Fruit fly (Drosophila melanogaster) whole organism, embryonic: ENCODE measurements around the gene CG10725.
A peak's percentile ranks its signal among the peaks of the same experiment; 100 is the strongest.

Experiments used
- ATbp ChIP-seq: fragments of 200-800 bp; sonication (Bioruptor generic); optimal IDR thresholded peaks from 2 replicates; lab custom pipeline; 2017; ENCODE audit warnings: missing biosample characterization, mild to moderate bottlenecking, missing genetic modification characterization, missing genetic modification reagents
- Ada2b ChIP-seq: fragments of 200-800 bp; sonication (Bioruptor generic); IDR thresholded peaks from 2 replicates; pipeline ENCODE4 v1.3.6; 2022; ENCODE audit warnings: missing biosample characterization, missing genetic modification characterization
- Antp ChIP-seq: fragments of 200-800 bp; sonication (Bioruptor generic); optimal IDR thresholded peaks from 3 replicates; lab custom pipeline; 2016; ENCODE audit warnings: missing biosample characterization, missing genetic modification characterization
- Bteb2 ChIP-seq: fragments of 200-800 bp; sonication (Bioruptor generic); optimal IDR thresholded peaks from 2 replicates; lab custom pipeline; 2016; ENCODE audit warnings: missing biosample characterization, missing genetic modification characterization
- CG10366 ChIP-seq: fragments of 200-800 bp; sonication (Bioruptor generic); IDR thresholded peaks from 2 replicates; pipeline ENCODE4 v1.3.6; 2022; ENCODE audit warnings: missing biosample characterization, missing genetic modification characterization
- CG11456 ChIP-seq: fragments of 200-800 bp; sonication (Bioruptor generic); IDR thresholded peaks from 3 replicates; pipeline ENCODE4 v1.3.6; 2022; ENCODE audit warnings: missing biosample characterization, missing genetic modification characterization
- CG15696 ChIP-seq: fragments of 200-800 bp; sonication (Bioruptor generic); optimal IDR thresholded peaks from 2 replicates; lab custom pipeline; 2019; ENCODE audit warnings: missing biosample characterization, mild to moderate bottlenecking, missing genetic modification characterization, moderate library complexity
- CG1602 ChIP-seq: fragments of 200-800 bp; sonication (Bioruptor generic); optimal IDR thresholded peaks from 3 replicates; lab custom pipeline; 2016; ENCODE audit warnings: missing biosample characterization, missing genetic modification characterization
- CG17612 ChIP-seq: fragments of 200-800 bp; sonication (Bioruptor generic); IDR thresholded peaks from 2 replicates; pipeline ENCODE4 v1.3.6; 2022; ENCODE audit warnings: missing biosample characterization, missing genetic modification characterization
- CG17912 ChIP-seq: fragments of 200-800 bp; sonication (Bioruptor generic); optimal IDR thresholded peaks from 2 replicates; lab custom pipeline; 2018; ENCODE audit warnings: missing biosample characterization, mild to moderate bottlenecking, missing genetic modification characterization
- CG18011 ChIP-seq: fragments of 200-800 bp; sonication (Bioruptor generic); optimal IDR thresholded peaks from 2 replicates; lab custom pipeline; 2017; ENCODE audit warnings: missing biosample characterization, missing genetic modification characterization, mild to moderate bottlenecking, moderate library complexity, missing genotype
- CG1832 ChIP-seq: fragments of 200-800 bp; sonication (Bioruptor generic); optimal IDR thresholded peaks from 2 replicates; lab custom pipeline; 2017; ENCODE audit warnings: missing biosample characterization, mild to moderate bottlenecking, missing genetic modification characterization, inconsistent platforms
- CG42726 ChIP-seq: fragments of 200-800 bp; sonication (Bioruptor generic); IDR thresholded peaks from 2 replicates; pipeline ENCODE4 v1.3.6; 2022; ENCODE audit warnings: missing biosample characterization, missing genetic modification characterization; ENCODE audit not compliant: partially characterized antibody
- CG4730 ChIP-seq: fragments of 200-800 bp; sonication (Bioruptor generic); IDR thresholded peaks from 2 replicates; pipeline ENCODE4 v1.3.6; 2022; ENCODE audit warnings: missing biosample characterization, missing genetic modification characterization
- CG6654 ChIP-seq: fragments of 200-800 bp; sonication (Bioruptor generic); optimal IDR thresholded peaks from 2 replicates; lab custom pipeline; 2017; ENCODE audit warnings: missing biosample characterization, mild to moderate bottlenecking, missing genetic modification characterization
- CG8388 ChIP-seq: fragments of 200-800 bp; sonication (Bioruptor generic); optimal IDR thresholded peaks from 2 replicates; lab custom pipeline; 2019; ENCODE audit warnings: missing biosample characterization, mild to moderate bottlenecking, missing genetic modification characterization, moderate library complexity
- CG8478 ChIP-seq: fragments of >200 bp; optimal IDR thresholded peaks from 2 replicates; lab custom pipeline; 2018
- CG9727 ChIP-seq: fragments of 200-800 bp; sonication (Bioruptor generic); optimal IDR thresholded peaks from 3 replicates; lab custom pipeline; 2017; ENCODE audit warnings: missing biosample characterization, mild to moderate bottlenecking, missing genetic modification characterization
- CG9817 ChIP-seq: fragments of 200-800 bp; sonication (Bioruptor generic); optimal IDR thresholded peaks from 2 replicates; lab custom pipeline; 2018; ENCODE audit warnings: missing biosample characterization, mild to moderate bottlenecking, missing genetic modification characterization, moderate library complexity
- CG9876 ChIP-seq: fragments of 200-800 bp; sonication (Bioruptor generic); optimal IDR thresholded peaks from 2 replicates; lab custom pipeline; 2016; ENCODE audit warnings: missing biosample characterization, missing genetic modification characterization
- CkIIα-i1 ChIP-seq: fragments of 200-800 bp; sonication (Bioruptor generic); IDR thresholded peaks from 2 replicates; pipeline ENCODE4 v1.3.6; 2022; ENCODE audit warnings: missing biosample characterization, missing genetic modification characterization
- E2f2 ChIP-seq: fragments of 200-800 bp; sonication (Bioruptor generic); IDR thresholded peaks from 2 replicates; pipeline ENCODE4 v1.3.6; 2022; ENCODE audit warnings: missing biosample characterization, missing genetic modification characterization
- Ets65A ChIP-seq: fragments of 200-800 bp; sonication (Bioruptor generic); peaks from one replicate; lab custom pipeline; 2016; ENCODE audit warnings: missing biosample characterization, missing genetic modification characterization
- Fer3 ChIP-seq: fragments of 200-800 bp; sonication (Bioruptor generic); optimal IDR thresholded peaks from 2 replicates; lab custom pipeline; 2018; ENCODE audit warnings: missing biosample characterization, mild to moderate bottlenecking, missing genetic modification characterization, moderate library complexity
- Kr ChIP-seq: fragments of 200-800 bp; sonication (Bioruptor generic); optimal IDR thresholded peaks from 2 replicates; lab custom pipeline; 2017; ENCODE audit warnings: missing biosample characterization, mild to moderate bottlenecking, missing genetic modification characterization
- NK7.1 ChIP-seq: fragments of 200-800 bp; sonication (Bioruptor generic); optimal IDR thresholded peaks from 3 replicates; lab custom pipeline; 2016; ENCODE audit warnings: missing biosample characterization, missing genetic modification characterization
- Nf-YB ChIP-seq: fragments of 200-800 bp; sonication (Bioruptor generic); optimal IDR thresholded peaks from 3 replicates; lab custom pipeline; 2019; ENCODE audit warnings: missing biosample characterization, mild to moderate bottlenecking, missing genetic modification characterization, moderate library complexity
- Rx ChIP-seq: fragments of 200-800 bp; sonication (Bioruptor generic); IDR thresholded peaks from 2 replicates; pipeline ENCODE4 v1.3.6; 2022; ENCODE audit warnings: missing biosample characterization, missing genetic modification characterization
- Side ChIP-seq: fragments of 200-800 bp; sonication (Bioruptor generic); optimal IDR thresholded peaks from 2 replicates; lab custom pipeline; 2016; ENCODE audit warnings: missing biosample characterization, missing genetic modification characterization
- Sry-β ChIP-seq: fragments of 200-800 bp; sonication (Bioruptor generic); optimal IDR thresholded peaks from 2 replicates; lab custom pipeline; 2018; ENCODE audit warnings: missing biosample characterization, mild to moderate bottlenecking, missing genetic modification characterization, moderate library complexity
- TFAM ChIP-seq: fragments of 200-800 bp; sonication (Bioruptor generic); optimal IDR thresholded peaks from 2 replicates; lab custom pipeline; 2017; ENCODE audit warnings: missing biosample characterization, missing genetic modification characterization, inconsistent platforms
- ac ChIP-seq: fragments of 200-800 bp; sonication (Bioruptor generic); optimal IDR thresholded peaks from 3 replicates; lab custom pipeline; 2017; ENCODE audit warnings: missing biosample characterization, mild to moderate bottlenecking, missing genetic modification characterization
- al ChIP-seq: fragments of 200-800 bp; sonication (Bioruptor generic); IDR thresholded peaks from 2 replicates; pipeline ENCODE4 v1.3.6; 2022; ENCODE audit warnings: missing biosample characterization, missing genetic modification characterization
- ara ChIP-seq: fragments of 200-800 bp; sonication (Bioruptor generic); IDR thresholded peaks from 2 replicates; pipeline ENCODE4 v1.3.6; 2022; ENCODE audit warnings: missing biosample characterization, missing genetic modification characterization
- danr ChIP-seq: fragments of 200-800 bp; sonication (Bioruptor generic); IDR thresholded peaks from 2 replicates; pipeline ENCODE4 v1.3.6; 2022; ENCODE audit warnings: missing biosample characterization, missing genetic modification characterization
- fd102C ChIP-seq: fragments of 200-800 bp; sonication (Bioruptor generic); optimal IDR thresholded peaks from 2 replicates; lab custom pipeline; 2018; ENCODE audit warnings: missing biosample characterization, mild to moderate bottlenecking, missing genetic modification characterization, moderate library complexity
- kni ChIP-seq: fragments of 200-800 bp; sonication (Bioruptor generic); optimal IDR thresholded peaks from 3 replicates; lab custom pipeline; 2017; ENCODE audit warnings: mild to moderate bottlenecking, missing biosample characterization, missing genetic modification reagents, missing genetic modification characterization
- lbe ChIP-seq: fragments of 200-800 bp; sonication (Bioruptor generic); optimal IDR thresholded peaks from 2 replicates; lab custom pipeline; 2016; ENCODE audit warnings: missing biosample characterization, mild to moderate bottlenecking, missing genetic modification characterization
- nerfin-1 ChIP-seq: fragments of 200-800 bp; sonication (Bioruptor generic); optimal IDR thresholded peaks from 3 replicates; lab custom pipeline; 2019; ENCODE audit warnings: missing biosample characterization, mild to moderate bottlenecking, missing genetic modification characterization, moderate library complexity
- onecut ChIP-seq: fragments of 200-800 bp; sonication (Bioruptor generic); IDR thresholded peaks from 2 replicates; pipeline ENCODE4 v1.3.6; 2022; ENCODE audit warnings: missing biosample characterization, missing genetic modification characterization
- repo ChIP-seq: fragments of 200-800 bp; sonication (Bioruptor generic); optimal IDR thresholded peaks from 2 replicates; lab custom pipeline; 2016; ENCODE audit warnings: missing biosample characterization, missing genetic modification characterization
- row ChIP-seq: fragments of 200-800 bp; sonication (Bioruptor generic); IDR thresholded peaks from 3 replicates; pipeline ENCODE4 v1.3.6; 2022; ENCODE audit warnings: missing biosample characterization, missing genetic modification characterization
- sens-2 ChIP-seq: fragments of 200-800 bp; sonication (Bioruptor generic); IDR thresholded peaks from 2 replicates; pipeline ENCODE4 v1.3.6; 2022; ENCODE audit warnings: missing biosample characterization, missing genetic modification characterization
- sima ChIP-seq: fragments of 200-800 bp; sonication (Bioruptor generic); optimal IDR thresholded peaks from 2 replicates; lab custom pipeline; 2016; ENCODE audit warnings: missing biosample characterization, missing genetic modification characterization
- so ChIP-seq: fragments of 200-800 bp; sonication (Bioruptor generic); IDR thresholded peaks from 3 replicates; pipeline ENCODE4 v1.3.6; 2022; ENCODE audit warnings: missing biosample characterization, missing genetic modification characterization
- tll ChIP-seq, 2 experiments: fragments of 200-800 bp in 1 of 2; fragments of >200 bp in 1 of 2; sonication (Bioruptor generic) in 1 of 2; optimal IDR thresholded peaks; 2 replicates each; lab custom pipeline; 2017 to 2019; ENCODE audit warnings: missing biosample characterization in 2 of 2, missing genetic modification characterization in 2 of 2, mild to moderate bottlenecking in 1 of 2, moderate library complexity in 1 of 2
- trem ChIP-seq: fragments of 200-800 bp; optimal IDR thresholded peaks from 3 replicates; lab custom pipeline; 2019; ENCODE audit warnings: missing biosample characterization, mild to moderate bottlenecking, missing genetic modification characterization, moderate library complexity
- trh ChIP-seq: fragments of 200-800 bp; sonication (Bioruptor generic); optimal IDR thresholded peaks from 2 replicates; lab custom pipeline; 2016; ENCODE audit warnings: missing biosample characterization, missing genetic modification characterization
- yki ChIP-seq: fragments of >200 bp; optimal IDR thresholded peaks from 3 replicates; lab custom pipeline; 2018
- zen ChIP-seq: fragments of 200-800 bp; sonication (Bioruptor generic); optimal IDR thresholded peaks from 3 replicates; lab custom pipeline; 2018; ENCODE audit warnings: missing biosample characterization, mild to moderate bottlenecking, missing genetic modification characterization, moderate library complexity
- zf30C ChIP-seq: fragments of 200-800 bp; sonication (Bioruptor generic); optimal IDR thresholded peaks from 3 replicates; lab custom pipeline; 2018; ENCODE audit warnings: missing biosample characterization, mild to moderate bottlenecking, missing genetic modification characterization

The CG10725 gene

DNA sequence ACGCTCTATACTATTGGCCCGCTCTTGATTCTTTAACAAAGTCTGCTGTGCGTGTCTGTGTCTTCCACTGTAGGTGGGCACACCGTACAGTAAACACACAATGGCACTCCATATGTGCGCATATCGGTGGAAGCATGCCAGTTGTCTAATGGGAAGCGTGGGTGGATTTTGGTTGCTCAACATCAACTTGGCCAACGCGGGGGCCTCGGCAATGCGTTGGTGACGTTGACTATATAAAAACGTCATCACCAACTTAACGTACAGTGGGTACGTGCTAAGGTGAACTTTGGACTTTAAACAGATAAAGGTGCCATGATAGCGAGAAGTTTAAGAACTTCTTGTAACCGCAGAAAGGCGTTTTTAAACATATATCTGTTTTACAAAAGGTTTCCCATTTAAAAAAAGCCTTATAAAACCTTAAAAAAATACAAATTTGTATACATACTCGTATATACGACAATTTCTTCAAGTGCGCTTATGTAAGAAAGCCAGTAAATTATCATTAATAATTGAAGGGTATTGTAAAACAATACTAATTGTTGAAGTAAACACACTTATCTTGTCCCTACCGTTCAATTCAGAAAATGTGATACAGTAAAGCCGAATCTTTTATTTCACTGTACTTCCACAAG is 42.0 kb downstream of the CG10725 start (continued):
- TF ChIP-seq danr (GFP tag; lab: Robert Waterston, UW) (no peak), CG11456 (GFP tag; lab: Robert Waterston, UW) (no peak), so (GFP tag; lab: Robert Waterston, UW) (0 out of 3 replicates have a peak, but pooled peaks have one; percentile 56), Ada2b (peak; percentile 44; the same call in 1 of the 2 replicates), CG9817 (tag; lab: Kevin White, UChicago) (peak; percentile 54), sima (no peak), Bteb2 (GFP tag; lab: Kevin White, UChicago) (peak; percentile 1), zf30C (GFP tag; lab: Kevin White, UChicago) (no peak), row (peak; percentile 65), CG42726 (GFP tag; lab: Robert Waterston, UW) (no peak), ATbp (GFP tag; lab: Kevin White, UChicago) (no peak), kni (GFP tag; lab: Kevin White, UChicago) (no peak), Ets65A (GFP tag; lab: Kevin White, UChicago) (peak; percentile 39), CG9727 (GFP tag; lab: Kevin White, UChicago) (peak; percentile 62), Fer3 (tag; lab: Kevin White, UChicago) (peak; percentile 27), fd102C (GFP tag; lab: Kevin White, UChicago) (no peak), trh (no peak), CG15696 (tag; lab: Kevin White, UChicago) (no peak), ara (GFP tag; lab: Robert Waterston, UW) (no peak), CG18011 (GFP tag; lab: Kevin White, UChicago) (peak; percentile 44), lbe (GFP tag; lab: Kevin White, UChicago) (no peak), zen (tag; lab: Kevin White, UChicago) (no peak), TFAM (GFP tag; lab: Kevin White, UChicago) (no peak), nerfin-1 (peak; percentile 7), onecut (GFP tag; lab: Robert Waterston, UW) (no peak), CG1832 (no peak), trem (tag; lab: Kevin White, UChicago) (no peak), CG8478 (lab: Kevin White, UChicago) (no peak), repo (no peak), tll (GFP tag; optimal IDR thresholded peaks at IDR 0.05; lab: Kevin White, UChicago) (no peak), CG17612 (GFP tag; lab: Robert Waterston, UW) (no peak), CG8388 (GFP tag; lab: Kevin White, UChicago) (no peak), CG6654 (peak; percentile 15), Antp (GFP tag; lab: Kevin White, UChicago) (peak; percentile 19), Rx (GFP tag; lab: Robert Waterston, UW) (no peak), ac (GFP tag; lab: Kevin White, UChicago) (no peak), Nf-YB (GFP tag; lab: Kevin White, UChicago) (peak; percentile 21), E2f2 (GFP tag; lab: Robert Waterston, UW) (peak; percentile 20; the same call in 1 of the 2 replicates), CG10366 (0 out of 2 replicates have a peak, but pooled peaks have one; percentile 26), NK7.1 (GFP tag; lab: Kevin White, UChicago) (no peak), Side (GFP tag; lab: Kevin White, UChicago) (no peak), al (GFP tag; lab: Robert Waterston, UW) (peak; percentile 55), Sry-β (no peak), Kr (GFP tag; lab: Kevin White, UChicago) (no peak), CkIIα-i1 (GFP tag; lab: Robert Waterston, UW) (no peak), CG17912 (GFP tag; lab: Kevin White, UChicago) (no peak), CG9876 (GFP tag; lab: Kevin White, UChicago) (no peak), yki (lab: Kevin White, UChicago) (no peak), CG4730 (GFP tag; lab: Robert Waterston, UW) (no peak), CG1602 (peak; percentile 19), sens-2 (GFP tag; lab: Robert Waterston, UW) (no peak)
